Worm (Caenorhabditis elegans) whole organism, early embryonic: ENCODE data around the gene dpy-8.

Experiments used
- B0310.2 ChIP-seq: sonication (generic microtip); optimal IDR thresholded peaks from 2 replicates; lab custom pipeline; 2016; ENCODE audit warnings: mild to moderate bottlenecking, missing genetic modification characterization, missing compliant biosample characterization
- F13C5.2 ChIP-seq: sonication (generic microtip); optimal IDR thresholded peaks from 2 replicates; lab custom pipeline; 2017; ENCODE audit warnings: mild to moderate bottlenecking, missing genetic modification characterization, inconsistent platforms, missing compliant biosample characterization
- aly-1 ChIP-seq: sonication (generic microtip); optimal IDR thresholded peaks from 2 replicates; lab custom pipeline; 2016; ENCODE audit warnings: missing genetic modification characterization, missing compliant biosample characterization
- ama-1 ChIP-seq: fragments of 150-350 bp; optimal IDR thresholded peaks from 2 replicates; lab custom pipeline; 2014
- ceh-13 ChIP-seq: fragments of 200-800 bp; sonication (Bioruptor generic); optimal IDR thresholded peaks from 2 replicates; lab custom pipeline; 2018; ENCODE audit warnings: mild to moderate bottlenecking, missing genetic modification characterization, missing compliant biosample characterization
- ceh-36 ChIP-seq: sonication (generic microtip); optimal IDR thresholded peaks from 2 replicates; lab custom pipeline; 2016; ENCODE audit warnings: missing genetic modification characterization, inconsistent platforms, missing compliant biosample characterization
- ets-7 ChIP-seq: sonication (generic microtip); optimal IDR thresholded peaks from 2 replicates; lab custom pipeline; 2016; ENCODE audit warnings: missing genotype, missing genetic modification characterization, missing compliant biosample characterization
- flt-1 ChIP-seq: fragments of 200-800 bp; sonication (Bioruptor generic); IDR thresholded peaks from 2 replicates; pipeline ENCODE4 v1.3.6; 2022; ENCODE audit warnings: missing genetic modification characterization, missing compliant biosample characterization
- hmbx-1 ChIP-seq: sonication (generic microtip); optimal IDR thresholded peaks from 2 replicates; lab custom pipeline; 2016; ENCODE audit warnings: mild to moderate bottlenecking, missing genetic modification characterization, missing compliant biosample characterization
- hmg-4 ChIP-seq: fragments of 200-800 bp; sonication (Bioruptor generic); optimal IDR thresholded peaks from 2 replicates; lab custom pipeline; 2018; ENCODE audit warnings: mild to moderate bottlenecking, missing genetic modification characterization, missing compliant biosample characterization
- hnd-1 ChIP-seq: sonication (generic microtip); optimal IDR thresholded peaks from 2 replicates; lab custom pipeline; 2016; ENCODE audit warnings: missing genetic modification characterization, missing compliant biosample characterization
- pes-1 ChIP-seq: fragments of 200-800 bp; sonication (Bioruptor generic); IDR thresholded peaks from 2 replicates; pipeline ENCODE4 v1.3.6; 2022; ENCODE audit warnings: missing genetic modification reagents, missing genetic modification characterization, missing compliant biosample characterization
- scrt-1 ChIP-seq: fragments of 200-800 bp; sonication (Bioruptor generic); IDR thresholded peaks from 2 replicates; pipeline ENCODE4 v1.3.6; 2022; ENCODE audit warnings: missing genetic modification characterization, missing compliant biosample characterization
- sea-1 ChIP-seq: fragments of 200-800 bp; sonication (Bioruptor generic); conservative IDR thresholded peaks from 2 replicates; pipeline ENCODE4 v1.3.6; 2022; ENCODE audit warnings: missing genetic modification characterization, missing compliant biosample characterization
- tbx-11 ChIP-seq: fragments of 200-800 bp; sonication (Bioruptor generic); IDR thresholded peaks from 2 replicates; pipeline ENCODE4 v1.3.6; 2022; ENCODE audit warnings: missing genetic modification characterization, missing compliant biosample characterization
- tbx-37 ChIP-seq: fragments of 200-800 bp; sonication (Bioruptor generic); conservative IDR thresholded peaks from 2 replicates; pipeline ENCODE4 v1.3.6; 2022; ENCODE audit warnings: missing genetic modification reagents, missing genetic modification characterization, missing compliant biosample characterization
- tra-4 ChIP-seq: sonication (generic microtip); optimal IDR thresholded peaks from 2 replicates; lab custom pipeline; 2017; ENCODE audit warnings: missing genetic modification characterization, missing compliant biosample characterization

Gene dpy-8

DNA sequence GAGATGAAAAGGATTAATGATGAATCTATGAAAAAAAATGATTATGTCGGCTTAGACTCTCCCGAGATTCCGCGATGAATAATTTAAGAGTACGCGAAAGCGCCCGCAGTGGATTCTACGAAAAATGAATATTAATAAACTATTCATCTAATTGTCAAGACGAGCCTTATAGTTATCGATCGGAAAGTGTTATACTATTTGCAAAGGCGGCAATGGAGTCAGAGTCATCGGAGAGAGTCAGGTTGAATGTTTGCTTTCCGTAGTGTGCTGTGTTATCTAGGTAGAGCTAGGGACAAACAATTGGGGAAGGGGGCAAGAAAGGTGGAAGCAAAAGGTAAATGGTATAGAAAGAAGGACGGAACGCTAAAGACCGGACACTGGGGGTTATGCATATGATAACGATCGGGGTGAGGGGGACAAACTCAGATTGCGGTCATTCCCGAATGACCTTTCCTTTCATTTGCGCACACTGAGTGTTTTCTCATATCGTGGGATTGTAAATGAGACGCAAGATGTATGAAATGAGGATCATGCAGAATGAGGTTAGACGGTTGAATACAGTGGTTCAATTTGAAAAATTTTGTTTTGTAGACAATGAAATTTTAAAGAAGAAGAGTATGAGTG is 27.4 kb downstream of the dpy-8 start:
- TF ChIP-seq B0310.2 (tag; lab: Kevin White, UChicago) (no peak), flt-1 (GFP tag; lab: Robert Waterston, UW) (no peak), ets-7 (no peak), tbx-11 (GFP tag; lab: Robert Waterston, UW) (0 out of 2 replicates have a peak, but pooled peaks have one; percentile 9), tra-4 (tag; lab: Kevin White, UChicago) (no peak), aly-1 (tag; lab: Kevin White, UChicago) (no peak), hmg-4 (GFP tag; lab: Kevin White, UChicago) (peak; percentile 45), sea-1 (GFP tag; lab: Robert Waterston, UW) (no peak), hmbx-1 (tag; lab: Kevin White, UChicago) (no peak), pes-1 (GFP tag; lab: Robert Waterston, UW) (no peak), ceh-13 (GFP tag; lab: Kevin White, UChicago) (no peak), ceh-36 (tag; lab: Kevin White, UChicago) (no peak), F13C5.2 (tag; lab: Kevin White, UChicago) (no peak), hnd-1 (tag; lab: Kevin White, UChicago) (no peak), tbx-37 (GFP tag; lab: Robert Waterston, UW) (no peak)

DNA sequence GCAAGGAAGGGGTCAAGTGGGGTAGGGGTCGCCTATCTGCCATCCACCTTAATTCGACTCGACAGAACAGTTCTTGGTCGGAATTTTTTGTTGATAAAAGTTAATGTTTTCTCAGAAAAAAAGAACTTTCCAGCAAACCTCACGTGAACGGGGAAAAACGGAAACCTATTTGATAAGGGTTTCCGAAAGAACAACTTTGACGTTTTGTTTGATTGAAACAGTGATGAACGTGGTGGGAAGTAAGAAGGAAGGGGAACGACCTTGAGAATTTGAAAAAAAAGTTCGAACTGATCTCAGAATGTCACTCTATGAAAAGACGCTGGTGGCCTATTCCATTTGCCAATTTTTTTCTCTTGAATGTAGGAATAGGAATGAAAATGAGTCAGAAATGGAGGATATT is 27.9 kb downstream of the dpy-8 start:
- no peak for TF ChIP-seq ceh-13 (GFP tag; lab: Kevin White, UChicago)

DNA sequence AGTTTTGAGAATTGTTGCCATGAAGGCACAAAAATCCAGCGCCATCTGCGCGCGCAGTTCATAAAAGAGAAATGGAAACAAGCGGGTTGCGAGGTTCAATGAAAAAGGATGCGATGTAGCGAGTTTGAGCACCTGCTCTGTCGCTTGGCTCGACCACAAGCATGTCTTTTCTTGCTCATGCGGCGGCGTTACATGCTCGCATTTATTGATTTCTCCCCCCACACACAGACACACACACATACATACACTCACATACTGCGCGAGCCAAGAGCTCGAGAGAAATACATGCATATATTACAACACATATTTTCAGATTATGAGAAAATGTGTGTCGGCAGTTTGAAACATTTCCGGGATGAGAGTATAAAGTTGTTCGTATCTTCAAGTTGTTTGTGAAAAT is 28.5 kb downstream of the dpy-8 start:
- TF ChIP-seq sea-1 (GFP tag; lab: Robert Waterston, UW) (no peak), F13C5.2 (tag; lab: Kevin White, UChicago) (no peak), hmbx-1 (tag; lab: Kevin White, UChicago) (no peak), scrt-1 (GFP tag; lab: Robert Waterston, UW) (no peak), pes-1 (GFP tag; lab: Robert Waterston, UW) (no peak), hmg-4 (GFP tag; lab: Kevin White, UChicago) (no peak), ceh-13 (GFP tag; lab: Kevin White, UChicago) (no peak), ama-1 (lab: Kevin White, UChicago) (no peak), hnd-1 (tag; lab: Kevin White, UChicago) (no peak), tbx-37 (GFP tag; lab: Robert Waterston, UW) (no peak)

DNA sequence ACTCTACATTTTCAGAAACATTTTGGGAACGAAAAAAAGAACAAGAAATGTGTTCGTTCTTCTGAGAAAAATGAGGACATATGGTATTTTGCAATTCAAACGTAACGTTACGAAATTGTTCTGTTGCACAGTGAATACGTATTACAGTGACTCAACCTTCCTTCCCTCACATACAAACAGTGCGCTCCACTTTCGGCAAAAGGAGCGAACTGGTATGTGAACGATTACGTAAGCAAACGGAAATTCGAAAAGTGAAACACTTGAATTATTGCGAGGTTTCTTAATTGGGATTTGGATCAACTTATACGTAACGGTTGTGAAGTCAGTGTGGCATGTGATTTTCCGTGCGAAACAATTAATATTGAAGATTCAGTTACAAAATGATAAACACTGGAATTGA is 29.5 kb downstream of the dpy-8 start:
- TF ChIP-seq hmbx-1 (tag; lab: Kevin White, UChicago) (no peak), tbx-37 (GFP tag; lab: Robert Waterston, UW) (no peak)

DNA sequence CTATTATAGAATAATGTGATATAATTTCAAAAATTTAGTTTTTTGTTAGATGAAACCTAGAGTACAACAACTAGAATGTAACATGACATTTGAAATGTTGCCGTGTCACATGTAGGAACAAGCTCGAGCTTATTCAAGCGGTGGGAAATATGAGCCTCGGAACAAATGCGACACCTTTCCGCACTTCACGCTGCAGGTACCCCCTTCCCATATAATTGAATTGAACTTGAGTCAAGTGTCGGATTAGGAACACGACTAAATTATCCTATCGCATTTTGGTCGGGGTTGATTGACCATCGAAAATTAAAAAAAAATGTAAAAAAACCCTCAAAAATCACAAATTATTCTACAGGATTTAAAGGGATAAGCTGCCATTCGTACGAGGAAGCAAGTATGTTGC is 30.1 kb downstream of the dpy-8 start:
- TF ChIP-seq hnd-1 (tag; lab: Kevin White, UChicago) (no peak), ceh-36 (tag; lab: Kevin White, UChicago) (no peak), B0310.2 (tag; lab: Kevin White, UChicago) (no peak), flt-1 (GFP tag; lab: Robert Waterston, UW) (no peak), hmbx-1 (tag; lab: Kevin White, UChicago) (no peak), tra-4 (tag; lab: Kevin White, UChicago) (no peak), tbx-11 (GFP tag; lab: Robert Waterston, UW) (no peak), F13C5.2 (tag; lab: Kevin White, UChicago) (no peak), sea-1 (GFP tag; lab: Robert Waterston, UW) (no peak), scrt-1 (GFP tag; lab: Robert Waterston, UW) (no peak), ets-7 (no peak)

DNA sequence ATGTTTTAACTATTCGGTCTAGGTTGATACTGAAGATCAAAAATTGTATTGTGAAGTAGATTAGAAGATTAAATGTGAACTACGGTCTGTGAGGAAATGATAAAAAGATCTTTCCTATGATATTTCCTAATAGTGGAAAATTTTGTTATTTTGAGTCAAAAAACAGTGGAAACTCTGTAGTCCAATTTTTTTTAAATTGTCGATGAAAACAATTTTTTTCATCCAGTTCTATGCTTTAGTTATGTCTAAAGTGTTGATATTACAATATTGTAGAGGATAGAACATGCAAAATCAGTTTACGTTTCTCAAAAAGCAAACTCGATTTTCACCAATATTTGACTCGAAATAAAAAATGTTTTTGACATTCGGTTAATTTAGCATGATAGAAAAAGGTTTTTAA is 30.6 kb downstream of the dpy-8 start:
- TF ChIP-seq tra-4 (tag; lab: Kevin White, UChicago) (no peak), sea-1 (GFP tag; lab: Robert Waterston, UW) (no peak), ceh-13 (GFP tag; lab: Kevin White, UChicago) (no peak), ama-1 (lab: Kevin White, UChicago) (no peak), hmbx-1 (tag; lab: Kevin White, UChicago) (no peak), aly-1 (tag; lab: Kevin White, UChicago) (no peak), ceh-36 (tag; lab: Kevin White, UChicago) (no peak), flt-1 (GFP tag; lab: Robert Waterston, UW) (no peak), F13C5.2 (tag; lab: Kevin White, UChicago) (no peak), B0310.2 (tag; lab: Kevin White, UChicago) (no peak), pes-1 (GFP tag; lab: Robert Waterston, UW) (no peak), tbx-11 (GFP tag; lab: Robert Waterston, UW) (no peak), hmg-4 (GFP tag; lab: Kevin White, UChicago) (no peak)

DNA sequence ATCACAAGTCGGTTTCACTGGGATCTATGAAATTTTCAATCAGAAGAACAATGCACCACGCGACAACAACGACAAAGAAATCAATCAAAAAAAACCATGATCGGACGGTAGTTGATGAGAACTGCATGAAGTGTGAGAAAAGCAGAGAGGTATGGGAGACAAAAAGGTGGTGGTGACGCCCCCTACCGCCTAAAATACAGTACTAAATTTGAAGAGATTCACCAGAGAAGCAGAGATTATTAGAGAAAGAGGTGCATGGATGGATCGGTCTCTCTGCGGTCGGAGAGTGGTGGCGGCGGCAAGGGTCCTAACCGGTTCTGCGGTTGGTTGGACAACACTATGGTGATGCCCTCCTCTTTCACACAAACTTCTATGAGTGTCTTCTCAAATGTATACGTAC is 31.0 kb downstream of the dpy-8 start:
- no peak for TF ChIP-seq hnd-1 (tag; lab: Kevin White, UChicago)

DNA sequence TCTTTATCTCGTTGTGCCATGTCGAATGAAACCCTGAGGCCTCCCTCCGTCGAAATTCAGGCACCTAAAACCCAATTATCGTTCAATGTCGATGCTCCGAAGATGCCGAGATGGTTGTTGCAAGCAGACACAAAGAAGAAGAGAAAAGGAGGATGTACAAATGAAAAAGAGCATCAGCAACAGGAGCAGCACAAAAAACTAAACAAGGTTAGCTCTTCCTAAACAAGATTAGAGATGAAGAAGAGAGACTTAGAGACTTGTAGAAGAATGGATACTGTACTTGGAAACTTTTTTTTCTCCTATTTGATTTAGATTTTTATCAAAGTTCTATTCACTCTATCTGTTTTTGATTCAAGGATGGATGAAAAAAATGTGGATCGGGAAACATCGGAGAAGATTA is 32.7 kb downstream of the dpy-8 start:
- TF ChIP-seq B0310.2 (tag; lab: Kevin White, UChicago) = no peak
- no peak for TF ChIP-seq tbx-11 (GFP tag; lab: Robert Waterston, UW)
- no peak for TF ChIP-seq ets-7
- no peak for TF ChIP-seq F13C5.2 (tag; lab: Kevin White, UChicago)
- no peak for TF ChIP-seq hmg-4 (GFP tag; lab: Kevin White, UChicago)
- TF ChIP-seq hnd-1 (tag; lab: Kevin White, UChicago) = no peak
